Fruit fly (Drosophila melanogaster) whole organism, embryonic: Measurements from ENCODE around the gene ver.
A peak's percentile ranks its signal among the peaks of the same experiment; 100 is the strongest.

Experiments used
- Ada2b ChIP-seq: fragments of 200-800 bp; sonication (Bioruptor generic); IDR thresholded peaks from 2 replicates; pipeline ENCODE4 v1.3.6; 2022; ENCODE audit warnings: missing biosample characterization, missing genetic modification characterization
- B-H1 ChIP-seq: fragments of 200-800 bp; sonication (Bioruptor generic); IDR thresholded peaks from 3 replicates; pipeline ENCODE4 v1.3.6; 2022; ENCODE audit warnings: missing biosample characterization, missing genetic modification characterization
- CG10274 ChIP-seq: fragments of 200-800 bp; sonication (Bioruptor generic); optimal IDR thresholded peaks from 3 replicates; lab custom pipeline; 2017; ENCODE audit warnings: missing biosample characterization, mild to moderate bottlenecking, missing genetic modification characterization
- CG11093 ChIP-seq: fragments of 200-800 bp; sonication (Bioruptor generic); IDR thresholded peaks from 3 replicates; pipeline ENCODE4 v1.3.6; 2022; ENCODE audit warnings: missing biosample characterization, missing genetic modification characterization
- CG12391 ChIP-seq: fragments of 200-800 bp; sonication (Bioruptor generic); optimal IDR thresholded peaks from 3 replicates; lab custom pipeline; 2018; ENCODE audit warnings: missing biosample characterization, mild to moderate bottlenecking, missing genetic modification characterization, moderate library complexity
- CG13296 ChIP-seq: fragments of 200-800 bp; sonication (Bioruptor generic); optimal IDR thresholded peaks from 3 replicates; lab custom pipeline; 2018; ENCODE audit warnings: missing biosample characterization, mild to moderate bottlenecking, missing genetic modification characterization
- CG17385 ChIP-seq: fragments of 200-800 bp; sonication (Bioruptor generic); optimal IDR thresholded peaks from 3 replicates; lab custom pipeline; 2018; ENCODE audit warnings: missing biosample characterization, mild to moderate bottlenecking, missing genetic modification characterization
- CG17612 ChIP-seq: fragments of 200-800 bp; sonication (Bioruptor generic); IDR thresholded peaks from 2 replicates; pipeline ENCODE4 v1.3.6; 2022; ENCODE audit warnings: missing biosample characterization, missing genetic modification characterization
- CG18262 ChIP-seq: fragments of 200-800 bp; optimal IDR thresholded peaks from 3 replicates; lab custom pipeline; 2019; ENCODE audit warnings: missing biosample characterization, mild to moderate bottlenecking, missing genetic modification characterization, moderate library complexity
- CG2199 ChIP-seq: fragments of 200-800 bp; sonication (Bioruptor generic); IDR thresholded peaks from 3 replicates; pipeline ENCODE4 v1.3.6; 2022; ENCODE audit warnings: missing biosample characterization, missing genetic modification characterization
- CG2889 ChIP-seq: fragments of 200-800 bp; sonication (Bioruptor generic); IDR thresholded peaks from 3 replicates; pipeline ENCODE4 v1.3.6; 2022; ENCODE audit warnings: missing biosample characterization, missing genetic modification characterization
- CG32532 ChIP-seq: fragments of 200-800 bp; sonication (Bioruptor generic); IDR thresholded peaks from 2 replicates; pipeline ENCODE4 v1.3.6; 2022; ENCODE audit warnings: missing biosample characterization, missing genetic modification characterization
- CG4328 ChIP-seq: fragments of 200-800 bp; sonication (Bioruptor generic); optimal IDR thresholded peaks from 3 replicates; lab custom pipeline; 2017; ENCODE audit warnings: missing biosample characterization, missing genetic modification reagents, missing genetic modification characterization
- CG43689 ChIP-seq: fragments of 200-800 bp; sonication (Bioruptor generic); IDR thresholded peaks from 2 replicates; pipeline ENCODE4 v1.3.6; 2022; ENCODE audit warnings: missing biosample characterization, missing genetic modification characterization
- CG4854 ChIP-seq: fragments of 200-800 bp; sonication (Bioruptor generic); optimal IDR thresholded peaks from 2 replicates; lab custom pipeline; 2016; ENCODE audit warnings: missing biosample characterization, missing genetic modification characterization, inconsistent platforms
- CG6765 ChIP-seq: fragments of 200-800 bp; sonication (Bioruptor generic); optimal IDR thresholded peaks from 3 replicates; lab custom pipeline; 2017; ENCODE audit warnings: missing biosample characterization, mild to moderate bottlenecking, missing genetic modification characterization
- CG7372 ChIP-seq: fragments of 200-800 bp; sonication (Bioruptor generic); IDR thresholded peaks from 2 replicates; pipeline ENCODE4 v1.3.6; 2022; ENCODE audit warnings: missing biosample characterization, missing genetic modification characterization
- CG7963 ChIP-seq: fragments of 200-800 bp; sonication (Bioruptor generic); IDR thresholded peaks from 3 replicates; pipeline ENCODE4 v1.3.6; 2022; ENCODE audit warnings: missing biosample characterization, missing genetic modification characterization; ENCODE audit not compliant: partially characterized antibody
- Dp ChIP-seq: fragments of 200-800 bp; sonication (Bioruptor generic); optimal IDR thresholded peaks from 2 replicates; lab custom pipeline; 2018; ENCODE audit warnings: missing biosample characterization, mild to moderate bottlenecking, missing genetic modification characterization, moderate library complexity
- Fer1 ChIP-seq: fragments of 200-800 bp; sonication (Bioruptor generic); optimal IDR thresholded peaks from 2 replicates; lab custom pipeline; 2017; ENCODE audit warnings: missing biosample characterization, mild to moderate bottlenecking, missing genetic modification characterization
- HHEX ChIP-seq: fragments of 200-800 bp; sonication (Bioruptor generic); optimal IDR thresholded peaks from 3 replicates; lab custom pipeline; 2017; ENCODE audit warnings: missing biosample characterization, mild to moderate bottlenecking, missing genetic modification characterization, missing genetic modification reagents
- HLH54F ChIP-seq: fragments of 200-800 bp; sonication (Bioruptor generic); optimal IDR thresholded peaks from 3 replicates; lab custom pipeline; 2016; ENCODE audit warnings: missing biosample characterization, missing genetic modification characterization
- NFAT ChIP-seq: fragments of 200-800 bp; sonication (Bioruptor generic); IDR thresholded peaks from 2 replicates; pipeline ENCODE4 v1.3.6; 2022; ENCODE audit warnings: missing biosample characterization, missing genetic modification characterization
- Pdp1 ChIP-seq, 2 experiments: fragments of 200-800 bp; sonication (Bioruptor generic); optimal IDR thresholded peaks; 3 replicates each; lab custom pipeline; 2016; ENCODE audit warnings: missing biosample characterization in 2 of 2, missing genetic modification characterization in 2 of 2, mild to moderate bottlenecking in 1 of 2, moderate library complexity in 1 of 2
- Xbp1 ChIP-seq: fragments of 200-800 bp; sonication (Bioruptor generic); optimal IDR thresholded peaks from 3 replicates; lab custom pipeline; 2016; ENCODE audit warnings: missing biosample characterization, mild to moderate bottlenecking, missing genetic modification characterization
- aop ChIP-seq: fragments of 200-800 bp; sonication (Bioruptor generic); IDR thresholded peaks from 2 replicates; pipeline ENCODE4 v1.3.6; 2022; ENCODE audit warnings: missing biosample characterization, missing genetic modification characterization
- ato ChIP-seq: fragments of 200-800 bp; sonication (Bioruptor generic); IDR thresholded peaks from 2 replicates; pipeline ENCODE4 v1.3.6; 2022; ENCODE audit warnings: missing biosample characterization, missing genetic modification characterization; ENCODE audit not compliant: partially characterized antibody
- crc ChIP-seq: fragments of 200-800 bp; sonication (Bioruptor generic); optimal IDR thresholded peaks from 2 replicates; lab custom pipeline; 2016; ENCODE audit warnings: missing biosample characterization, missing genetic modification characterization
- crp ChIP-seq, 2 experiments: fragments of 200-800 bp; sonication (Bioruptor generic); optimal IDR thresholded peaks; 2 replicates in 1 of 2; 3 replicates in 1 of 2; lab custom pipeline; 2017; ENCODE audit warnings: missing biosample characterization in 2 of 2, missing genetic modification characterization in 2 of 2, mild to moderate bottlenecking in 1 of 2, moderate library complexity in 1 of 2
- dan ChIP-seq: fragments of 200-800 bp; sonication (Bioruptor generic); IDR thresholded peaks from 2 replicates; pipeline ENCODE4 v1.3.6; 2022; ENCODE audit warnings: missing biosample characterization, missing genetic modification characterization
- danr ChIP-seq: fragments of 200-800 bp; sonication (Bioruptor generic); IDR thresholded peaks from 2 replicates; pipeline ENCODE4 v1.3.6; 2022; ENCODE audit warnings: missing biosample characterization, missing genetic modification characterization
- dimm ChIP-seq: fragments of 200-800 bp; sonication (Bioruptor generic); IDR thresholded peaks from 2 replicates; pipeline ENCODE4 v1.3.6; 2022; ENCODE audit warnings: missing biosample characterization, missing genetic modification characterization
- esg ChIP-seq: fragments of 200-800 bp; sonication (Bioruptor generic); conservative IDR thresholded peaks from 2 replicates; pipeline ENCODE4 v1.3.6; 2022; ENCODE audit warnings: missing biosample characterization, missing genetic modification characterization
- gfzf ChIP-seq: fragments of 200-800 bp; sonication (Bioruptor generic); optimal IDR thresholded peaks from 2 replicates; lab custom pipeline; 2016; ENCODE audit warnings: missing biosample characterization, mild to moderate bottlenecking, missing genetic modification characterization, moderate library complexity
- hb ChIP-seq: fragments of 200-800 bp; sonication (Bioruptor generic); IDR thresholded peaks from 3 replicates; pipeline ENCODE4 v1.3.6; 2022; ENCODE audit warnings: missing biosample characterization, missing genetic modification characterization; ENCODE audit not compliant: partially characterized antibody
- hbn ChIP-seq: fragments of 200-800 bp; sonication (Bioruptor generic); IDR thresholded peaks from 2 replicates; pipeline ENCODE4 v1.3.6; 2022; ENCODE audit warnings: missing biosample characterization, missing genetic modification characterization; ENCODE audit not compliant: partially characterized antibody
- jing ChIP-seq: fragments of 200-800 bp; sonication (Bioruptor generic); optimal IDR thresholded peaks from 2 replicates; lab custom pipeline; 2018; ENCODE audit warnings: missing biosample characterization, mild to moderate bottlenecking, missing genetic modification characterization
- lab ChIP-seq: fragments of 200-800 bp; sonication (Bioruptor generic); optimal IDR thresholded peaks from 3 replicates; lab custom pipeline; 2017; ENCODE audit warnings: missing biosample characterization, missing genetic modification characterization, mild to moderate bottlenecking, moderate library complexity, missing genetic modification reagents
- lbe ChIP-seq: fragments of 200-800 bp; sonication (Bioruptor generic); optimal IDR thresholded peaks from 2 replicates; lab custom pipeline; 2016; ENCODE audit warnings: missing biosample characterization, mild to moderate bottlenecking, missing genetic modification characterization
- lilli ChIP-seq: fragments of 200-800 bp; sonication (Bioruptor generic); optimal IDR thresholded peaks from 3 replicates; lab custom pipeline; 2016; ENCODE audit warnings: missing biosample characterization, missing genetic modification characterization
- luna ChIP-seq: fragments of 200-800 bp; sonication (Bioruptor generic); optimal IDR thresholded peaks from 2 replicates; lab custom pipeline; 2016; ENCODE audit warnings: missing biosample characterization, missing genetic modification characterization
- nom ChIP-seq: fragments of 200-800 bp; sonication (Bioruptor generic); optimal IDR thresholded peaks from 2 replicates; lab custom pipeline; 2017; ENCODE audit warnings: missing biosample characterization, missing genetic modification characterization, mild to moderate bottlenecking, moderate library complexity, missing genetic modification reagents
- psq ChIP-seq: fragments of 200-800 bp; sonication (Bioruptor generic); optimal IDR thresholded peaks from 2 replicates; lab custom pipeline; 2017; ENCODE audit warnings: missing biosample characterization, missing genetic modification characterization
- row ChIP-seq: fragments of 200-800 bp; sonication (Bioruptor generic); IDR thresholded peaks from 3 replicates; pipeline ENCODE4 v1.3.6; 2022; ENCODE audit warnings: missing biosample characterization, missing genetic modification characterization
- run ChIP-seq: fragments of 200-800 bp; sonication (Bioruptor generic); optimal IDR thresholded peaks from 3 replicates; lab custom pipeline; 2018; ENCODE audit warnings: missing biosample characterization, mild to moderate bottlenecking, missing genetic modification characterization
- tin ChIP-seq: fragments of 200-800 bp; sonication (Bioruptor generic); optimal IDR thresholded peaks from 3 replicates; lab custom pipeline; 2016; ENCODE audit warnings: missing biosample characterization, missing genetic modification characterization
- unpg ChIP-seq: fragments of 200-800 bp; sonication (Bioruptor generic); optimal IDR thresholded peaks from 3 replicates; lab custom pipeline; 2018; ENCODE audit warnings: missing biosample characterization, mild to moderate bottlenecking, missing genetic modification characterization, moderate library complexity
- z ChIP-seq: fragments of 200-800 bp; sonication (Bioruptor generic); IDR thresholded peaks from 3 replicates; pipeline ENCODE4 v1.3.6; 2022; ENCODE audit warnings: missing biosample characterization, missing genetic modification characterization

The ver gene

dm6 chr3L:12501249-12501648, 22.5 kb upstream of the ver start, which contains the start of the genes CG10638 and CG10681 (continued):
- peak; percentile 15 for TF ChIP-seq lab (GFP tag; lab: Kevin White, UChicago)
- TF ChIP-seq CG2199 (GFP tag; lab: Robert Waterston, UW) = no peak
- no peak for TF ChIP-seq CG10274 (GFP tag; lab: Kevin White, UChicago)
- peak; percentile 61 for TF ChIP-seq lilli (GFP tag; lab: Kevin White, UChicago)
- TF ChIP-seq Xbp1 = peak; percentile 55
- TF ChIP-seq dan (GFP tag; lab: Robert Waterston, UW) = no peak
- TF ChIP-seq nom (GFP tag; lab: Kevin White, UChicago) = peak; percentile 30
- no peak for TF ChIP-seq B-H1 (GFP tag; lab: Robert Waterston, UW)
- TF ChIP-seq CG11093 (GFP tag; lab: Robert Waterston, UW) = no peak
- TF ChIP-seq psq (GFP tag; lab: Kevin White, UChicago) = no peak
- peak; percentile 67 to 91 for TF ChIP-seq crp (GFP tag; optimal IDR thresholded peaks at IDR 0.05; lab: Kevin White, UChicago)
- TF ChIP-seq esg (GFP tag; lab: Robert Waterston, UW) = no peak
- TF ChIP-seq lbe (GFP tag; lab: Kevin White, UChicago) = peak; percentile 85
- no peak for TF ChIP-seq run (tag; lab: Kevin White, UChicago)
- TF ChIP-seq aop (GFP tag; lab: Robert Waterston, UW) = no peak
- peak; percentile 64 for TF ChIP-seq row
- no peak for TF ChIP-seq jing (GFP tag; lab: Kevin White, UChicago)
- no peak for TF ChIP-seq CG4328 (GFP tag; lab: Kevin White, UChicago)
- no peak for TF ChIP-seq crc (GFP tag; lab: Kevin White, UChicago)

- TF ChIP-seq luna = no peak
- no peak for TF ChIP-seq CG7963
- TF ChIP-seq CG12391 (tag; lab: Kevin White, UChicago) = peak; percentile 77
- no peak for TF ChIP-seq CG43689
- TF ChIP-seq CG7372 (GFP tag; lab: Robert Waterston, UW) = no peak
- TF ChIP-seq Pdp1 (GFP tag; optimal IDR thresholded peaks at IDR 0.05; lab: Kevin White, UChicago) = peak in 1 of 2 experiments; percentile 28
- TF ChIP-seq tin (GFP tag; lab: Kevin White, UChicago) = peak; percentile 62
- TF ChIP-seq CG2889 (GFP tag; lab: Robert Waterston, UW) = no peak
- TF ChIP-seq CG18262 = peak; percentile 60
- TF ChIP-seq CG17612 (GFP tag; lab: Robert Waterston, UW) = no peak
- TF ChIP-seq HHEX (GFP tag; lab: Kevin White, UChicago) = peak; percentile 58
- no peak for TF ChIP-seq CG4854 (GFP tag; lab: Kevin White, UChicago)
- no peak for TF ChIP-seq dimm
- no peak; the same call in 1 of the 2 replicates for TF ChIP-seq hbn (GFP tag; lab: Robert Waterston, UW)
- no peak for TF ChIP-seq ato (GFP tag; lab: Robert Waterston, UW)
- TF ChIP-seq CG17385 (GFP tag; lab: Kevin White, UChicago) = peak; percentile 29
- peak; percentile 20 for TF ChIP-seq unpg (GFP tag; lab: Kevin White, UChicago)
- peak; percentile 60 for TF ChIP-seq CG13296
- TF ChIP-seq danr (GFP tag; lab: Robert Waterston, UW) = no peak
- TF ChIP-seq hb (GFP tag; lab: Robert Waterston, UW) = no peak
- peak; percentile 57 for TF ChIP-seq Fer1 (GFP tag; lab: Kevin White, UChicago)
- peak; percentile 71 for TF ChIP-seq gfzf
- peak; percentile 30 for TF ChIP-seq HLH54F (GFP tag; lab: Kevin White, UChicago)
- no peak for TF ChIP-seq z (GFP tag; lab: Robert Waterston, UW)
- TF ChIP-seq CG32532 (GFP tag; lab: Robert Waterston, UW) = no peak
- 0 out of 2 replicates have a peak, but pooled peaks have one; percentile 18 for TF ChIP-seq Ada2b (GFP tag; lab: Robert Waterston, UW)
- TF ChIP-seq Dp = peak; percentile 31
- TF ChIP-seq CG6765 = peak; percentile 17
- peak; percentile 35; the same call in 1 of the 2 replicates for TF ChIP-seq NFAT (GFP tag; lab: Robert Waterston, UW)
Measured at dm6 chr3L:12503865-12504650, 19.7 kb upstream of the ver start, which contains the start of the genes CG10646 and vih. CG10646 (minus strand) TSS chr3L:12503894. vih (plus strand) TSS chr3L:12504292.
